Worm (Caenorhabditis elegans) whole organism, L4/young adult: ENCODE results near the gene scyl-1.

ENCODE experiments used
- dao-5 ChIP-seq: sonication (generic microtip); optimal IDR thresholded peaks from 2 replicates; lab custom pipeline; 2016; ENCODE audit warnings: missing genotype, missing genetic modification characterization, moderate library complexity, missing compliant biosample characterization
- him-1 ChIP-seq: sonication (generic microtip); optimal IDR thresholded peaks from 2 replicates; lab custom pipeline; 2016; ENCODE audit warnings: missing genotype, missing genetic modification reagents, missing genetic modification characterization, missing compliant biosample characterization

DNA sequence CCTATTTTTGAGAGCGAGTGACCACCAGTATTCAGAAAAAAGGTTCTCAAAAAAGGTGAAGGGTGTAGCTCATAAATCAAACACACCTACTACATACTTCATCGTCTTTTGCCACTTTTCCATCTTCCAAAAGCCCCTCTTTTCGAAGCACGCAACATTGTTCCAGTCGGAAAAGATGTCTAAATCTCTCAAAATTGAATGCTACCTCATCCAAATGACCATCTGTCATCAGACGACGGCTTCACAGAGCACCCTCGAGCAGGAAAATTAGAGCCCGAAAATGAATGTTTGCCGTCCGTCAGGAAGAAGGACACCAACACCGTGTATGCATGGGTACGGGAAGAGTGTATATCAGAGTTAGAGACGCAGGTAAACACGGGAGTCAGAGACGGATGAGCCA is 20.0 kb downstream of the scyl-1 start:
- TF ChIP-seq him-1 (tag; lab: Kevin White, UChicago) (no peak), dao-5 (tag; lab: Kevin White, UChicago) (no peak)
